Fruit fly (Drosophila melanogaster): ENCODE data around the gene CG32409.

The CG32409 gene

DNA sequence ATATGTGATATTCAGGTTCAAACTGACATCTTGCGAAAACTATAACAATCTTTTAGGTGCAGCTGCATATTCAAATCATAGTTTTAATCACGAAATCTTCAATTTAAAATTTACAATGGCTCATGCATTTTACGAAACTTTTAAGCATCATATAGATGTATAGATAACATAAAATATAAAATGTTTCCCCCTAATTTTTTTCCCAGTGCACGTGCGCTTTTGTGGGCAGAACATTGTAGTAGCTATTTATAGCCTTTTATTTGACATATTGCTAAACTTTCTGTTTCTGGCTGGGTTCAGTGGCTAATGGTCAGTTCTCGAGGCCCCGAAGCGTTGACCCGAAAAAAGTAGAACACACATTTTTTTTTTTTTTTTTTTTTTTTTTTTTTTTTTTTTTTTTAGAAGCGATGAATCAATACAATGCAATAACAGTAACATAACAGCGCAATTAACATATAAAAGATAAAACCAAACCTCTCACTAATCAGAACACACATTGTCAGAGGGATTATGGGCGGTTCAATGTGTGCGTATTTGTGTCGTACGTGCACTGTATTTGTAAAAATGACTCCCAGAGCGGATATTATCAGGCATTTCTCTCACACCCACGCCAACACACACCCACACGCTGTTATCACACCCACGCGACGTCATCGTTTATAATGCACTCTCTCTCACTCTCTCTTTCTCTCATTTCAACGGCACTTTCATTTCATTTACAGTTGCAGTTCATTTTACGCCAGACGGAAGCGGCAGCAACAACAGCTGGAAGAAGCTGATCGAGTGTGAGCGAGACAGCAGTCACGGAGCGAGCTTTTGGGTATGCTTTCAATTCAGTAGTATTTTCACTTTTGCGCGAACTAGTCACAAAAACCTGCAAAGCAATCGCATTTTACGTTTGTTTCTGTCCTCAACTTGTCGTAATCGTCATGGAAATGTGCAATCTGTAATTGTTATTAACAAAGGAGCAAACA lies 27.0 kb downstream of the CG32409 start (continued):
- TF ChIP-seq CHES-1-like (GFP tag; optimal IDR thresholded peaks at IDR 0.05) (peak; percentile 8), B-H1 (GFP tag; IDR thresholded peaks at IDR 0.05) (peak; percentile 39; the same call in 1 of the 3 replicates), schlank (tag; optimal IDR thresholded peaks at IDR 0.05) (no peak), psq (GFP tag; optimal IDR thresholded peaks at IDR 0.05) (no peak), cwo (GFP tag; optimal IDR thresholded peaks at IDR 0.05) (no peak), CG14667 (GFP tag; IDR thresholded peaks at IDR 0.05) (no peak), luna (GFP tag; optimal IDR thresholded peaks at IDR 0.05) (no peak), wek (GFP tag; optimal IDR thresholded peaks at IDR 0.05) (peak; percentile 16), Rx (GFP tag; IDR thresholded peaks at IDR 0.05) (no peak; the same call in 1 of the 2 replicates), CG8765 (GFP tag; IDR thresholded peaks at IDR 0.05) (no peak), CG6272 (GFP tag; IDR thresholded peaks at IDR 0.05) (no peak), vnd (GFP tag; IDR thresholded peaks at IDR 0.05; ENCODE audit: partially characterized antibody) (no peak), CG17328 (GFP tag; IDR thresholded peaks at IDR 0.05) (peak; percentile 61), sug (tag; optimal IDR thresholded peaks at IDR 0.05) (no peak), CG11723 (GFP tag; optimal IDR thresholded peaks at IDR 0.05) (peak; percentile 25), sna (GFP tag; IDR thresholded peaks at IDR 0.05; ENCODE audit: partially characterized antibody) (0 out of 2 replicates have a peak, but pooled peaks have one; percentile 33), CG12155 (GFP tag; optimal IDR thresholded peaks at IDR 0.05) (no peak), CG17568 (GFP tag; optimal IDR thresholded peaks at IDR 0.05) (peak; percentile 11), gt (GFP tag; IDR thresholded peaks at IDR 0.05) (no peak), jing (GFP tag; optimal IDR thresholded peaks at IDR 0.05) (no peak), CG34376 (GFP tag; optimal IDR thresholded peaks at IDR 0.05) (no peak), Oaz (GFP tag; IDR thresholded peaks at IDR 0.05) (0 out of 2 replicates have a peak, but pooled peaks have one; percentile 23), eyg (GFP tag; optimal IDR thresholded peaks at IDR 0.05) (no peak), onecut (GFP tag; IDR thresholded peaks at IDR 0.05) (no peak), CG9437 (GFP tag; optimal IDR thresholded peaks at IDR 0.05) (peak; percentile 54), grn (GFP tag; optimal IDR thresholded peaks at IDR 0.05) (peak; percentile 14), org-1 (GFP tag; optimal IDR thresholded peaks at IDR 0.05) (peak; percentile 29), CG9609 (GFP tag; optimal IDR thresholded peaks at IDR 0.05) (no peak), CG8478 (optimal IDR thresholded peaks at IDR 0.05) (peak; percentile 34), prd (optimal IDR thresholded peaks at IDR 0.05) (no peak), prd (GFP tag; IDR thresholded peaks at IDR 0.05) (peak; percentile 40; the same call in 2 of the 3 replicates), jigr1 (GFP tag; IDR thresholded peaks at IDR 0.05) (no peak), bigmax (GFP tag; optimal IDR thresholded peaks at IDR 0.05) (no peak), CG15514 (GFP tag; optimal IDR thresholded peaks at IDR 0.05) (peak; percentile 92), H15 (GFP tag; IDR thresholded peaks at IDR 0.05) (no peak), CG13296 (GFP tag; optimal IDR thresholded peaks at IDR 0.05) (no peak), bbx (GFP tag; IDR thresholded peaks at IDR 0.05; ENCODE audit: partially characterized antibody) (peak; percentile 24; the same call in 1 of the 2 replicates), Hr3 (GFP tag; optimal IDR thresholded peaks at IDR 0.05) (peak; percentile 35), CG13424 (tag; optimal IDR thresholded peaks at IDR 0.05) (peak; percentile 58), CG12299 (tag; optimal IDR thresholded peaks at IDR 0.05) (no peak), crc (GFP tag; optimal IDR thresholded peaks at IDR 0.05) (peak; percentile 4), CG1832 (GFP tag; optimal IDR thresholded peaks at IDR 0.05) (peak; percentile 54), trh (GFP tag; optimal IDR thresholded peaks at IDR 0.05) (no peak), CG5953 (GFP tag; IDR thresholded peaks at IDR 0.05) (peak; percentile 52), sisA (GFP tag; IDR thresholded peaks at IDR 0.05) (no peak), CG18011 (GFP tag; optimal IDR thresholded peaks at IDR 0.05) (peak; percentile 3), CG5245 (GFP tag; optimal IDR thresholded peaks at IDR 0.05) (no peak), CG8290 (GFP tag; optimal IDR thresholded peaks at IDR 0.05) (no peak), CG8290 (tag; optimal IDR thresholded peaks at IDR 0.05) (no peak), CG3407 (GFP tag; optimal IDR thresholded peaks at IDR 0.05) (peak; percentile 18)
